Worm (Caenorhabditis elegans) whole organism, L1 larva: Measurements from ENCODE around the gene lin-36.

Experiments used
- C34B4.2 ChIP-seq: sonication (generic microtip); optimal IDR thresholded peaks from 2 replicates; lab custom pipeline; 2017; ENCODE audit warnings: mild to moderate bottlenecking, missing genetic modification characterization, missing compliant biosample characterization
- ces-1 ChIP-seq: fragments of 150-350 bp; optimal IDR thresholded peaks from 2 replicates; lab custom pipeline; 2014; ENCODE audit warnings: missing biosample characterization, missing genetic modification reagents, missing genetic modification characterization
- lin-39 ChIP-seq: fragments of 150-350 bp; optimal IDR thresholded peaks from 2 replicates; lab custom pipeline; 2014; ENCODE audit warnings: missing biosample characterization, missing genetic modification reagents, missing genetic modification characterization
- mdl-1 ChIP-seq, 2 experiments: fragments of 150-350 bp; optimal IDR thresholded peaks; 2 replicates each; lab custom pipeline; 2014 to 2017; ENCODE audit warnings: missing biosample characterization in 2 of 2, missing genetic modification characterization in 2 of 2, inconsistent platforms in 1 of 2
- nhr-77 ChIP-seq: fragments of 150-350 bp; optimal IDR thresholded peaks from 2 replicates; lab custom pipeline; 2014; ENCODE audit warnings: missing biosample characterization, missing genetic modification characterization

DNA sequence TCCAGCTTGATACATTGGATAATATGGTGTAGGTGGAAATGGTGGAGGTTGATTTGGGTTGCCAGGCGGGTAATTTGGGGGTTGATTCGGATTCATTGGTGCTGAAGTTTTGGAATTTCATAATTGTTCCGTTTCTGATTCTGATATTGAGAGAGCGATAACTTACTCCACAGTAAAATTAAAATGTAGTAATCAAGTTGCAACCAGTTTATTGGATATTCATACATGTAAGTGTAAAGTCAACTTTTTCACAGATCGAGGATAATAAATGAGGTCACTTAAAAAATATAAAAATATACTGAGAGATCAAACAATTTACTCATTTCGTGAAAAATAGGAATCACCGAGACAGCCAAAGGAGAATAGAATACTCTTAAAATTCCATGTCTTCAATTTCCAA is 7.3 kb upstream of the lin-36 start, which contains the start of gene mdt-30:
- TF ChIP-seq ces-1 (GFP tag; lab: Kevin White, UChicago) (no peak), mdl-1 (tag; optimal IDR thresholded peaks at IDR 0.05; lab: Kevin White, UChicago) (no peak), lin-39 (tag; lab: Kevin White, UChicago) (no peak), C34B4.2 (tag; lab: Kevin White, UChicago) (no peak), nhr-77 (tag; lab: Kevin White, UChicago) (no peak)
